Worm (Caenorhabditis elegans): ENCODE measurements around the gene sri-61.

ce11 chrII:2698378-2698777 lies 1.8 kb downstream of the sri-61 start, which contains the start of gene sri-62:
- no peak for TF ChIP-seq fos-1 (tag; optimal IDR thresholded peaks at IDR 0.05)
- no peak for TF ChIP-seq daf-19 (GFP tag; conservative IDR thresholded peaks at IDR 0.05)
- TF ChIP-seq spr-1 (tag; optimal IDR thresholded peaks at IDR 0.05): no peak
- TF ChIP-seq unc-39 (tag; optimal IDR thresholded peaks at IDR 0.05): no peak
- TF ChIP-seq pha-4 (GFP tag; IDR thresholded peaks at IDR 0.05): no peak
- TF ChIP-seq pha-4 (tag; optimal IDR thresholded peaks at IDR 0.05): no peak
- TF ChIP-seq snpc-4 (tag; optimal IDR thresholded peaks at IDR 0.05): no peak
- TF ChIP-seq ceh-82 (tag; optimal IDR thresholded peaks at IDR 0.05): no peak
- TF ChIP-seq sdz-12 (GFP tag; optimal IDR thresholded peaks at IDR 0.05): no peak
- TF ChIP-seq Y75B8A.6 (GFP tag; IDR thresholded peaks at IDR 0.05): no peak
- TF ChIP-seq mdl-1 (tag; optimal IDR thresholded peaks at IDR 0.05): no peak
- TF ChIP-seq lsy-2 (tag; optimal IDR thresholded peaks at IDR 0.05): no peak
- no peak for TF ChIP-seq ama-1 (optimal IDR thresholded peaks at IDR 0.05)
- no peak for TF ChIP-seq R02D3.7 (tag; optimal IDR thresholded peaks at IDR 0.05)

Data from whole organism, L4 larva.